4 fruit fly cellular contexts compared by ENCODE assay signal in the genomic region with DNA sequence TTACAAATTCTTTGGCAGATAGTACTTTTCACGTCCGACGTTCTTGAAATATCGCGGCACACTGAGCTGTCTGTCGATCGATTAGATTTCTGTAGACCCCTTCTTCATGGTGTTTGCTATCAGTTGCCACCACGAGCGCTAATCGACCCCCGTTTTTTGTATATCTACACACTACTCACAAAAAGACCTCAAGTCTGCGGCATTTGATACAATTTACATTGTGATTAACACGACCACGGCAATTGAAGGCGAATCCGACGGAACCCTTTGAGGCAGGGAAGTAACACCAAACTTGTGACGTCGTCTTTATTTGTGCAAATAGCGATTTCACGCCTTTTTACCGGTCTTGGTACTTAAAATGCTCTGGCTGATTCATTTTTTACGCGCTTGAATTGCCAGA.
TF ChIP-seq lines count a peak whose summit lies in the region.

Gene Mayo (minus strand): TSS at position 66 of the 400 bp plus-strand sequence.

- no peak for TF ChIP-seq CTCF in whole organism, embryonic (GFP tag; optimal IDR thresholded peaks at IDR 0.05; lab: Kevin White, UChicago)

TF ChIP-seq in whole organism, adult, 20 proteins besides CTCF, POLR2A, EP300 and RAD21:
- no peak for TF ChIP-seq CG1620 (GFP tag; optimal IDR thresholded peaks at IDR 0.05; lab: Kevin White, UChicago)
- TF ChIP-seq cic (GFP tag; optimal IDR thresholded peaks at IDR 0.05; lab: Kevin White, UChicago), result peak; percentile 10
- no peak for TF ChIP-seq CG7045 (GFP tag; optimal IDR thresholded peaks at IDR 0.05; lab: Kevin White, UChicago)
- TF ChIP-seq toe (GFP tag; optimal IDR thresholded peaks at IDR 0.05; lab: Kevin White, UChicago), result no peak
- TF ChIP-seq CG12768 (GFP tag; optimal IDR thresholded peaks at IDR 0.05; lab: Kevin White, UChicago), result no peak
- TF ChIP-seq bab1 (GFP tag; optimal IDR thresholded peaks at IDR 0.05; lab: Kevin White, UChicago), result no peak
- TF ChIP-seq kay (GFP tag; lab: Kevin White, UChicago; ENCODE audit: borderline replicate concordance), result peak; percentile 59
- no peak for TF ChIP-seq cnc (optimal IDR thresholded peaks at IDR 0.05; lab: Kevin White, UChicago)

TF ChIP-seq in whole organism, embryonic, 481 proteins besides CTCF, POLR2A, EP300 and RAD21 (continues in another document):
- no peak for TF ChIP-seq aop (GFP tag; IDR thresholded peaks at IDR 0.05; lab: Robert Waterston, UW)
- no peak for TF ChIP-seq wdn (GFP tag; IDR thresholded peaks at IDR 0.05; lab: Robert Waterston, UW)
- TF ChIP-seq Xrp1 (GFP tag; IDR thresholded peaks at IDR 0.05; lab: Robert Waterston, UW), result no peak
- no peak for TF ChIP-seq da (GFP tag; optimal IDR thresholded peaks at IDR 0.05; lab: Kevin White, UChicago)
- TF ChIP-seq CG31365 (tag; optimal IDR thresholded peaks at IDR 0.05; lab: Kevin White, UChicago), result no peak
- no peak for TF ChIP-seq sc (optimal IDR thresholded peaks at IDR 0.05; lab: Kevin White, UChicago)
- no peak for TF ChIP-seq sc (GFP tag; optimal IDR thresholded peaks at IDR 0.05; lab: Kevin White, UChicago)
- TF ChIP-seq ci (GFP tag; IDR thresholded peaks at IDR 0.05; lab: Robert Waterston, UW), result no peak
- no peak for TF ChIP-seq fd64A (GFP tag; optimal IDR thresholded peaks at IDR 0.05; lab: Kevin White, UChicago)
- TF ChIP-seq CG13296 (GFP tag; optimal IDR thresholded peaks at IDR 0.05; lab: Kevin White, UChicago), result peak; percentile 1
- peak; percentile 37 for TF ChIP-seq lab (GFP tag; optimal IDR thresholded peaks at IDR 0.05; lab: Kevin White, UChicago)
- no peak for TF ChIP-seq CG4730 (GFP tag; IDR thresholded peaks at IDR 0.05; lab: Robert Waterston, UW)
- no peak for TF ChIP-seq Tbp (GFP tag; optimal IDR thresholded peaks at IDR 0.05; lab: Kevin White, UChicago)
- no peak for TF ChIP-seq CG18476 (GFP tag; optimal IDR thresholded peaks at IDR 0.05; lab: Kevin White, UChicago)
- TF ChIP-seq Ets65A (GFP tag; lab: Kevin White, UChicago), result peak; percentile 36
- no peak for TF ChIP-seq unpg (GFP tag; optimal IDR thresholded peaks at IDR 0.05; lab: Kevin White, UChicago)
- peak; percentile 53 for TF ChIP-seq grn (GFP tag; optimal IDR thresholded peaks at IDR 0.05; lab: Kevin White, UChicago)
- TF ChIP-seq grau (tag; optimal IDR thresholded peaks at IDR 0.05; lab: Kevin White, UChicago), result no peak
- TF ChIP-seq CG34376 (GFP tag; optimal IDR thresholded peaks at IDR 0.05; lab: Kevin White, UChicago), result peak; percentile 42
- peak; percentile 97 for TF ChIP-seq sug (tag; optimal IDR thresholded peaks at IDR 0.05; lab: Kevin White, UChicago)
- TF ChIP-seq cwo (GFP tag; optimal IDR thresholded peaks at IDR 0.05; lab: Kevin White, UChicago), result peak; percentile 14
- TF ChIP-seq otp (GFP tag; IDR thresholded peaks at IDR 0.05; lab: Robert Waterston, UW), result no peak
- TF ChIP-seq exex (tag; optimal IDR thresholded peaks at IDR 0.05; lab: Kevin White, UChicago), result peak; percentile 78
- peak; percentile 61 for TF ChIP-seq sd (tag; optimal IDR thresholded peaks at IDR 0.05; lab: Kevin White, UChicago)
- peak; percentile 26 for TF ChIP-seq Jarid2 (GFP tag; optimal IDR thresholded peaks at IDR 0.05; lab: Kevin White, UChicago)
- no peak for TF ChIP-seq CG3847 (GFP tag; IDR thresholded peaks at IDR 0.05; lab: Robert Waterston, UW)
- TF ChIP-seq D19B (GFP tag; optimal IDR thresholded peaks at IDR 0.05; lab: Kevin White, UChicago), result no peak
- TF ChIP-seq Adf1 (GFP tag; IDR thresholded peaks at IDR 0.05; lab: Robert Waterston, UW), result peak; percentile 8; the same call in 1 of the 2 replicates

TF ChIP-seq in whole organism, prepupa, 60 proteins besides CTCF, POLR2A, EP300 and RAD21:
- TF ChIP-seq Ets96B (tag; optimal IDR thresholded peaks at IDR 0.05; lab: Kevin White, UChicago) (no peak), fkh (GFP tag; optimal IDR thresholded peaks at IDR 0.05; lab: Kevin White, UChicago) (peak; percentile 66), dac (GFP tag; optimal IDR thresholded peaks at IDR 0.05; lab: Kevin White, UChicago) (no peak)

TF ChIP-seq in whole organism, wandering third instar larva, 38 proteins besides CTCF, POLR2A, EP300 and RAD21:
- TF ChIP-seq h (GFP tag; optimal IDR thresholded peaks at IDR 0.05; lab: Kevin White, UChicago) (peak; percentile 16), Hnf4 (GFP tag; optimal IDR thresholded peaks at IDR 0.05; lab: Kevin White, UChicago) (no peak), brk (GFP tag; optimal IDR thresholded peaks at IDR 0.05; lab: Kevin White, UChicago) (no peak), Jra (GFP tag; optimal IDR thresholded peaks at IDR 0.05; lab: Kevin White, UChicago) (no peak), dsf (GFP tag; optimal IDR thresholded peaks at IDR 0.05; lab: Kevin White, UChicago; ENCODE audit: borderline replicate concordance) (no peak), dl (GFP tag; optimal IDR thresholded peaks at IDR 0.05; lab: Kevin White, UChicago; ENCODE audit: insufficient read depth in 1 of 2, partially characterized antibody in 2 of 2) (no peak), sv (GFP tag; optimal IDR thresholded peaks at IDR 0.05; lab: Kevin White, UChicago) (no peak)
TF ChIP-seq in whole organism, wandering third instar larva: peak in this region for 1.
